Fruit fly (Drosophila melanogaster) whole organism, embryonic: ENCODE results near the gene Ns4.
A peak's percentile ranks its signal among the peaks of the same experiment; 100 is the strongest.

Experiments used
- ATbp ChIP-seq: fragments of 200-800 bp; sonication (Bioruptor generic); optimal IDR thresholded peaks from 2 replicates; lab custom pipeline; 2017; ENCODE audit warnings: missing biosample characterization, mild to moderate bottlenecking, missing genetic modification characterization, missing genetic modification reagents
- Ada2b ChIP-seq: fragments of 200-800 bp; sonication (Bioruptor generic); IDR thresholded peaks from 2 replicates; pipeline ENCODE4 v1.3.6; 2022; ENCODE audit warnings: missing biosample characterization, missing genetic modification characterization
- Asciz ChIP-seq: fragments of 200-800 bp; sonication (Bioruptor generic); optimal IDR thresholded peaks from 2 replicates; lab custom pipeline; 2017; ENCODE audit warnings: missing biosample characterization, mild to moderate bottlenecking, missing genetic modification characterization, missing genetic modification reagents
- Bteb2 ChIP-seq: fragments of 200-800 bp; sonication (Bioruptor generic); optimal IDR thresholded peaks from 2 replicates; lab custom pipeline; 2016; ENCODE audit warnings: missing biosample characterization, missing genetic modification characterization
- C15 ChIP-seq: fragments of 200-800 bp; sonication (Bioruptor generic); IDR thresholded peaks from 3 replicates; pipeline ENCODE4 v1.3.6; 2022; ENCODE audit warnings: missing biosample characterization, missing genetic modification characterization
- CG10366 ChIP-seq: fragments of 200-800 bp; sonication (Bioruptor generic); IDR thresholded peaks from 2 replicates; pipeline ENCODE4 v1.3.6; 2022; ENCODE audit warnings: missing biosample characterization, missing genetic modification characterization
- CG10654 ChIP-seq: fragments of 200-800 bp; sonication (Bioruptor generic); optimal IDR thresholded peaks from 2 replicates; lab custom pipeline; 2016; ENCODE audit warnings: missing biosample characterization, missing genetic modification characterization
- CG10959 ChIP-seq: fragments of 200-800 bp; sonication (Bioruptor generic); IDR thresholded peaks from 2 replicates; pipeline ENCODE4 v1.3.6; 2022; ENCODE audit warnings: missing biosample characterization, missing genetic modification characterization
- CG14667 ChIP-seq: fragments of 200-800 bp; sonication (Bioruptor generic); IDR thresholded peaks from 2 replicates; pipeline ENCODE4 v1.3.6; 2022; ENCODE audit warnings: missing biosample characterization, missing genetic modification characterization
- CG14860 ChIP-seq: fragments of 200-800 bp; sonication (Bioruptor generic); IDR thresholded peaks from 3 replicates; pipeline ENCODE4 v1.3.6; 2022; ENCODE audit warnings: missing biosample characterization, missing genetic modification characterization; ENCODE audit not compliant: partially characterized antibody
- CG14965 ChIP-seq: fragments of 200-800 bp; sonication (Bioruptor generic); optimal IDR thresholded peaks from 2 replicates; lab custom pipeline; 2016; ENCODE audit warnings: missing biosample characterization, missing genetic modification characterization, borderline replicate concordance
- CG15011 ChIP-seq: fragments of 200-800 bp; sonication (Bioruptor generic); optimal IDR thresholded peaks from 3 replicates; lab custom pipeline; 2018; ENCODE audit warnings: missing biosample characterization, mild to moderate bottlenecking, missing genetic modification characterization
- CG15479 ChIP-seq: fragments of 200-800 bp; sonication (Bioruptor generic); optimal IDR thresholded peaks from 3 replicates; lab custom pipeline; 2019; ENCODE audit warnings: missing biosample characterization, mild to moderate bottlenecking, missing genetic modification characterization, moderate library complexity
- CG15696 ChIP-seq: fragments of 200-800 bp; sonication (Bioruptor generic); optimal IDR thresholded peaks from 2 replicates; lab custom pipeline; 2019; ENCODE audit warnings: missing biosample characterization, mild to moderate bottlenecking, missing genetic modification characterization, moderate library complexity
- CG17328 ChIP-seq: fragments of 200-800 bp; sonication (Bioruptor generic); IDR thresholded peaks from 2 replicates; pipeline ENCODE4 v1.3.6; 2022; ENCODE audit warnings: missing biosample characterization, missing genetic modification characterization
- CG2120 ChIP-seq: fragments of 200-800 bp; sonication (Bioruptor generic); optimal IDR thresholded peaks from 3 replicates; lab custom pipeline; 2016; ENCODE audit warnings: missing biosample characterization, missing genetic modification characterization
- CG30431 ChIP-seq: fragments of 200-800 bp; sonication (Bioruptor generic); optimal IDR thresholded peaks from 2 replicates; lab custom pipeline; 2017; ENCODE audit warnings: missing biosample characterization, missing genetic modification characterization
- CG31441 ChIP-seq: fragments of 200-800 bp; sonication (Bioruptor generic); IDR thresholded peaks from 2 replicates; pipeline ENCODE4 v1.3.6; 2022; ENCODE audit warnings: missing biosample characterization, missing genetic modification characterization
- CG34376 ChIP-seq: fragments of 200-800 bp; sonication (Bioruptor generic); optimal IDR thresholded peaks from 2 replicates; lab custom pipeline; 2018; ENCODE audit warnings: missing biosample characterization, mild to moderate bottlenecking, missing genetic modification characterization
- CG4360 ChIP-seq: fragments of 200-800 bp; sonication (Bioruptor generic); IDR thresholded peaks from 2 replicates; pipeline ENCODE4 v1.3.6; 2022; ENCODE audit warnings: missing biosample characterization, missing genetic modification characterization
- CG4424 ChIP-seq: fragments of 200-800 bp; sonication (Bioruptor generic); optimal IDR thresholded peaks from 3 replicates; lab custom pipeline; 2016; ENCODE audit warnings: missing biosample characterization, missing genetic modification characterization
- CG8478 ChIP-seq: fragments of >200 bp; optimal IDR thresholded peaks from 2 replicates; lab custom pipeline; 2018
- CG9609 ChIP-seq: fragments of 200-800 bp; sonication (Bioruptor generic); optimal IDR thresholded peaks from 3 replicates; lab custom pipeline; 2016; ENCODE audit warnings: missing biosample characterization, missing genetic modification characterization
- CG9876 ChIP-seq: fragments of 200-800 bp; sonication (Bioruptor generic); optimal IDR thresholded peaks from 2 replicates; lab custom pipeline; 2016; ENCODE audit warnings: missing biosample characterization, missing genetic modification characterization
- CrebB ChIP-seq: fragments of 200-800 bp; sonication (Bioruptor generic); optimal IDR thresholded peaks from 3 replicates; lab custom pipeline; 2018; ENCODE audit warnings: missing biosample characterization, mild to moderate bottlenecking, missing genetic modification characterization
- Deaf1 ChIP-seq: fragments of 200-800 bp; optimal IDR thresholded peaks from 3 replicates; lab custom pipeline; 2019; ENCODE audit warnings: missing biosample characterization, mild to moderate bottlenecking, missing genetic modification characterization, moderate library complexity
- Gug ChIP-seq: fragments of 200-800 bp; sonication (Bioruptor generic); IDR thresholded peaks from 4 replicates; pipeline ENCODE4 v1.3.6; 2022; ENCODE audit warnings: missing biosample characterization, missing genetic modification characterization
- Hand ChIP-seq: fragments of 200-800 bp; sonication (Bioruptor generic); optimal IDR thresholded peaks from 2 replicates; lab custom pipeline; 2017; ENCODE audit warnings: mild to moderate bottlenecking, missing biosample characterization, missing genetic modification reagents, missing genetic modification characterization
- Neu2 ChIP-seq: fragments of 200-800 bp; sonication (Bioruptor generic); optimal IDR thresholded peaks from 3 replicates; lab custom pipeline; 2016; ENCODE audit warnings: missing biosample characterization, missing genetic modification characterization, borderline replicate concordance
- Nf-YA ChIP-seq: fragments of 200-800 bp; sonication (Bioruptor generic); IDR thresholded peaks from 2 replicates; pipeline ENCODE4 v1.3.6; 2022; ENCODE audit warnings: missing biosample characterization, missing genetic modification characterization
- Oaz ChIP-seq: fragments of 200-800 bp; sonication (Bioruptor generic); IDR thresholded peaks from 2 replicates; pipeline ENCODE4 v1.3.6; 2022; ENCODE audit warnings: missing biosample characterization, missing genetic modification characterization
- Six4 ChIP-seq: fragments of 200-800 bp; sonication (Bioruptor generic); optimal IDR thresholded peaks from 2 replicates; lab custom pipeline; 2016; ENCODE audit warnings: missing biosample characterization, missing genetic modification characterization
- Sry-δ ChIP-seq: fragments of 200-800 bp; sonication (Bioruptor generic); optimal IDR thresholded peaks from 2 replicates; lab custom pipeline; 2016; ENCODE audit warnings: missing biosample characterization, missing genetic modification characterization
- Usf ChIP-seq: fragments of 200-800 bp; sonication (Bioruptor generic); optimal IDR thresholded peaks from 2 replicates; lab custom pipeline; 2017; ENCODE audit warnings: missing genotype, missing biosample characterization, missing genetic modification characterization
- Xbp1 ChIP-seq: fragments of 200-800 bp; sonication (Bioruptor generic); optimal IDR thresholded peaks from 3 replicates; lab custom pipeline; 2016; ENCODE audit warnings: missing biosample characterization, mild to moderate bottlenecking, missing genetic modification characterization
- ap ChIP-seq: fragments of 200-800 bp; sonication (Bioruptor generic); IDR thresholded peaks from 2 replicates; pipeline ENCODE4 v1.3.6; 2022; ENCODE audit warnings: missing biosample characterization, missing genetic modification characterization
- esg ChIP-seq: fragments of 200-800 bp; sonication (Bioruptor generic); conservative IDR thresholded peaks from 2 replicates; pipeline ENCODE4 v1.3.6; 2022; ENCODE audit warnings: missing biosample characterization, missing genetic modification characterization
- ewg ChIP-seq: fragments of 200-800 bp; sonication (Bioruptor generic); optimal IDR thresholded peaks from 3 replicates; lab custom pipeline; 2017; ENCODE audit warnings: mild to moderate bottlenecking, missing biosample characterization, missing genetic modification reagents, missing genetic modification characterization
- gro ChIP-seq: fragments of 200-800 bp; sonication (Bioruptor generic); optimal IDR thresholded peaks from 2 replicates; lab custom pipeline; 2016; ENCODE audit warnings: missing biosample characterization, missing genetic modification characterization
- hbn ChIP-seq: fragments of 200-800 bp; sonication (Bioruptor generic); IDR thresholded peaks from 2 replicates; pipeline ENCODE4 v1.3.6; 2022; ENCODE audit warnings: missing biosample characterization, missing genetic modification characterization; ENCODE audit not compliant: partially characterized antibody
- jing ChIP-seq: fragments of 200-800 bp; sonication (Bioruptor generic); optimal IDR thresholded peaks from 2 replicates; lab custom pipeline; 2018; ENCODE audit warnings: missing biosample characterization, mild to moderate bottlenecking, missing genetic modification characterization
- mam ChIP-seq: fragments of 200-800 bp; sonication (Bioruptor generic); optimal IDR thresholded peaks from 3 replicates; lab custom pipeline; 2016; ENCODE audit warnings: missing biosample characterization, missing genetic modification characterization
- onecut ChIP-seq: fragments of 200-800 bp; sonication (Bioruptor generic); IDR thresholded peaks from 2 replicates; pipeline ENCODE4 v1.3.6; 2022; ENCODE audit warnings: missing biosample characterization, missing genetic modification characterization
- row ChIP-seq: fragments of 200-800 bp; sonication (Bioruptor generic); IDR thresholded peaks from 3 replicates; pipeline ENCODE4 v1.3.6; 2022; ENCODE audit warnings: missing biosample characterization, missing genetic modification characterization
- sim ChIP-seq: fragments of 200-800 bp; sonication (Bioruptor generic); IDR thresholded peaks from 2 replicates; pipeline ENCODE4 v1.3.6; 2022; ENCODE audit warnings: missing biosample characterization, missing genetic modification characterization
- sna ChIP-seq: fragments of 200-800 bp; sonication (Bioruptor generic); IDR thresholded peaks from 2 replicates; pipeline ENCODE4 v1.3.6; 2022; ENCODE audit warnings: missing biosample characterization, missing genetic modification characterization; ENCODE audit not compliant: partially characterized antibody
- tap ChIP-seq: fragments of 200-800 bp; optimal IDR thresholded peaks from 3 replicates; lab custom pipeline; 2019; ENCODE audit warnings: missing biosample characterization, mild to moderate bottlenecking, missing genetic modification characterization, moderate library complexity
- unc-4 ChIP-seq: fragments of 200-800 bp; sonication (Bioruptor generic); IDR thresholded peaks from 2 replicates; pipeline ENCODE4 v1.3.6; 2022; ENCODE audit warnings: missing biosample characterization, missing genetic modification characterization; ENCODE audit not compliant: partially characterized antibody
- vvl ChIP-seq: fragments of 200-800 bp; sonication (Bioruptor generic); IDR thresholded peaks from 2 replicates; pipeline ENCODE4 v1.3.6; 2022; ENCODE audit warnings: missing biosample characterization, missing genetic modification characterization
- yki ChIP-seq: fragments of >200 bp; optimal IDR thresholded peaks from 3 replicates; lab custom pipeline; 2018
- zen2 ChIP-seq: fragments of 200-800 bp; sonication (Bioruptor generic); IDR thresholded peaks from 3 replicates; pipeline ENCODE4 v1.3.6; 2022; ENCODE audit warnings: missing biosample characterization, missing genetic modification characterization; ENCODE audit not compliant: partially characterized antibody

Ns4 gene

dm6 chr2L:20734066-20734686 lies 18.1 kb upstream of the Ns4 start, which contains the start of gene TM9SF2 (continued):
- TF ChIP-seq sna (GFP tag; lab: Robert Waterston, UW), result 0 out of 2 replicates have a peak, but pooled peaks have one; percentile 29
- TF ChIP-seq CG2120 (GFP tag; lab: Kevin White, UChicago), result peak; percentile 58
- no peak for TF ChIP-seq Oaz
- no peak for TF ChIP-seq C15 (GFP tag; lab: Robert Waterston, UW)
- no peak for TF ChIP-seq CG8478 (lab: Kevin White, UChicago)
- TF ChIP-seq hbn (GFP tag; lab: Robert Waterston, UW), result no peak
- no peak for TF ChIP-seq CG4360 (GFP tag; lab: Robert Waterston, UW)
- TF ChIP-seq vvl (GFP tag; lab: Robert Waterston, UW), result peak; percentile 45; the same call in 1 of the 2 replicates
- no peak for TF ChIP-seq CG14965 (GFP tag; lab: Kevin White, UChicago)
- TF ChIP-seq Gug (GFP tag; lab: Robert Waterston, UW), result peak; percentile 47; the same call in 3 of the 4 replicates
- no peak for TF ChIP-seq CG31441 (GFP tag; lab: Robert Waterston, UW)
- TF ChIP-seq mam (GFP tag; lab: Kevin White, UChicago), result peak; percentile 56
- no peak for TF ChIP-seq Sry-δ (GFP tag; lab: Kevin White, UChicago)
- no peak for TF ChIP-seq CG15479 (GFP tag; lab: Kevin White, UChicago)
- peak; percentile 21; the same call in 1 of the 2 replicates for TF ChIP-seq CG17328
- peak; percentile 29 for TF ChIP-seq CG15696 (tag; lab: Kevin White, UChicago)
- TF ChIP-seq CG15011 (GFP tag; lab: Kevin White, UChicago), result no peak
- TF ChIP-seq Nf-YA, result no peak
- no peak for TF ChIP-seq yki
- no peak for TF ChIP-seq CG30431 (GFP tag; lab: Kevin White, UChicago)
- TF ChIP-seq jing, result no peak
- TF ChIP-seq CG14667 (GFP tag; lab: Robert Waterston, UW), result 0 out of 2 replicates have a peak, but pooled peaks have one; percentile 11
- no peak for TF ChIP-seq tap (tag; lab: Kevin White, UChicago)
- no peak for TF ChIP-seq Deaf1 (tag; lab: Kevin White, UChicago)
- peak; percentile 0 for TF ChIP-seq CG10654 (GFP tag; lab: Kevin White, UChicago)
- no peak for TF ChIP-seq Neu2 (GFP tag; lab: Kevin White, UChicago)
- no peak for TF ChIP-seq sim (GFP tag; lab: Robert Waterston, UW)
- no peak for TF ChIP-seq Hand (GFP tag; lab: Kevin White, UChicago)
- TF ChIP-seq onecut (GFP tag; lab: Robert Waterston, UW), result no peak
- no peak for TF ChIP-seq esg (GFP tag; lab: Robert Waterston, UW)
- no peak for TF ChIP-seq CG14860
- TF ChIP-seq zen2 (GFP tag; lab: Robert Waterston, UW), result no peak
- TF ChIP-seq row (GFP tag; lab: Robert Waterston, UW), result peak; percentile 60
- no peak for TF ChIP-seq Ada2b (GFP tag; lab: Robert Waterston, UW)
- no peak for TF ChIP-seq ap (GFP tag; lab: Robert Waterston, UW)
- TF ChIP-seq Usf (GFP tag; lab: Kevin White, UChicago), result no peak
- TF ChIP-seq Six4, result no peak
- peak; percentile 56 for TF ChIP-seq CG10366 (GFP tag; lab: Robert Waterston, UW)
- TF ChIP-seq Xbp1 (GFP tag; lab: Kevin White, UChicago), result peak; percentile 66
- no peak for TF ChIP-seq unc-4 (GFP tag; lab: Robert Waterston, UW)
- TF ChIP-seq CG4424 (GFP tag; lab: Kevin White, UChicago), result peak; percentile 7
- TF ChIP-seq CG34376 (GFP tag; lab: Kevin White, UChicago), result no peak
- no peak for TF ChIP-seq CrebB
- TF ChIP-seq CG10959 (GFP tag; lab: Robert Waterston, UW), result no peak
- TF ChIP-seq ATbp, result no peak
- TF ChIP-seq Asciz, result no peak
- TF ChIP-seq gro, result no peak
- TF ChIP-seq CG9609 (GFP tag; lab: Kevin White, UChicago), result peak; percentile 24
- no peak for TF ChIP-seq Bteb2
- TF ChIP-seq ewg (GFP tag; lab: Kevin White, UChicago), result no peak
- TF ChIP-seq CG9876 (GFP tag; lab: Kevin White, UChicago), result no peak
